Worm (Caenorhabditis elegans) whole organism, midembryonic: Measurements from ENCODE around the gene sru-11.

Experiments
- med-1 ChIP-seq: sonication (generic microtip); optimal IDR thresholded peaks from 2 replicates; lab custom pipeline; 2017; ENCODE audit warnings: missing genetic modification characterization, mild to moderate bottlenecking, missing compliant biosample characterization, antibody characterized with exemption, missing genetic modification reagents; ENCODE audit not compliant: insufficient read depth
- ref-1 ChIP-seq: fragments of 200-800 bp; sonication (Bioruptor generic); conservative IDR thresholded peaks from 2 replicates; pipeline ENCODE4 v1.3.6; 2022; ENCODE audit warnings: missing genetic modification reagents, missing genetic modification characterization, missing compliant biosample characterization
- tab-1 ChIP-seq: fragments of 200-800 bp; sonication (Bioruptor generic); IDR thresholded peaks from 2 replicates; pipeline ENCODE4 v1.3.6; 2022; ENCODE audit warnings: missing genetic modification characterization, missing compliant biosample characterization
- ztf-23 ChIP-seq: fragments of 200-800 bp; sonication (Bioruptor generic); IDR thresholded peaks from 2 replicates; pipeline ENCODE4 v1.3.6; 2022; ENCODE audit warnings: missing genetic modification reagents, missing genetic modification characterization, missing compliant biosample characterization
- ztf-29 ChIP-seq: fragments of 200-800 bp; sonication (Bioruptor generic); IDR thresholded peaks from 2 replicates; pipeline ENCODE4 v1.3.6; 2022; ENCODE audit warnings: missing genetic modification reagents, missing genetic modification characterization, missing compliant biosample characterization

DNA sequence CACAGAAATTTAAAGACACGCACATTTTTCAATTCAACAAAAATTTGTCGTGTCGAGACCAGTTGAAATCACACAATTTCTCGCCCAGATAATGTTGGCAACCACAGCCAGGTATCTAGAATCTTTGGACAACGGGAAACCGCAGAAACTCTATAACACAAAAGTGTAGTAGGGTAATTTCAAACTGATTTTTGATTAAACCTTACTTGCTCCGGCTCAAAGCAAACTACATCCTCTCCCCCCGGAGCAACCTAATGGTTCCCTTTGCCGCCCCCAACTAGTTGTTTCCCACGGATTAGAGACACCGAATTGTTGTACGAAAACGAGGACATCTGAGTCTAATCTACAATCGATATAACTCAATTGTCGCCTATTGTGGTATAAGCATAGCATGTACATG lies 30.4 kb upstream of the sru-11 start:
- TF ChIP-seq ztf-23 (no peak), tab-1 (no peak), ref-1 (GFP tag; lab: Robert Waterston, UW) (no peak), ztf-29 (GFP tag; lab: Robert Waterston, UW) (no peak), med-1 (GFP tag; lab: Kevin White, UChicago) (no peak)
